Worm (Caenorhabditis elegans) whole organism, young adult: ENCODE data around the gene tpk-1.

Experiments used
- F10E7.11 ChIP-seq: sonication (generic microtip); optimal IDR thresholded peaks from 2 replicates; lab custom pipeline; 2017; ENCODE audit warnings: mild to moderate bottlenecking, missing genetic modification characterization, moderate library complexity, missing compliant biosample characterization
- F33H1.4 ChIP-seq: fragments of 200-800 bp; sonication (Bioruptor generic); IDR thresholded peaks from 2 replicates; pipeline ENCODE4 v1.3.6; 2022; ENCODE audit warnings: missing genetic modification reagents, missing genetic modification characterization, missing compliant biosample characterization
- F55B11.4 ChIP-seq: sonication (generic microtip); optimal IDR thresholded peaks from 2 replicates; lab custom pipeline; 2016; ENCODE audit warnings: missing compliant biosample characterization, missing genetic modification characterization, borderline replicate concordance; ENCODE audit not compliant: insufficient read depth
- F57A8.1 ChIP-seq: fragments of 200-800 bp; sonication (Bioruptor generic); optimal IDR thresholded peaks from 2 replicates; lab custom pipeline; 2018; ENCODE audit warnings: mild to moderate bottlenecking, missing genetic modification characterization, moderate library complexity, missing compliant biosample characterization
- T07F8.4 ChIP-seq: sonication (generic microtip); optimal IDR thresholded peaks from 2 replicates; lab custom pipeline; 2016; ENCODE audit warnings: mild to moderate bottlenecking, missing genetic modification characterization, moderate library complexity, missing compliant biosample characterization
- Y53G8AR.9 ChIP-seq: fragments of 200-800 bp; sonication (Bioruptor generic); conservative IDR thresholded peaks from 2 replicates; pipeline ENCODE4 v1.3.6; 2022; ENCODE audit warnings: missing genetic modification reagents, missing genetic modification characterization, missing compliant biosample characterization
- ZK185.1 ChIP-seq: sonication (generic microtip); optimal IDR thresholded peaks from 2 replicates; lab custom pipeline; 2016; ENCODE audit warnings: mild to moderate bottlenecking, missing genetic modification characterization, missing compliant biosample characterization; ENCODE audit not compliant: poor library complexity, severe bottlenecking
- ama-1 ChIP-seq, 3 experiments: fragments of 150-350 bp in 1 of 3; sonication (generic microtip) in 2 of 3; optimal IDR thresholded peaks; 2 replicates each; lab custom pipeline; 2014 to 2018; ENCODE audit warnings: missing biosample characterization in 2 of 3, missing genetic modification characterization in 2 of 3, missing genetic modification reagents in 2 of 3
- aptf-3 ChIP-seq: fragments of 200-800 bp; sonication (Bioruptor generic); IDR thresholded peaks from 2 replicates; pipeline ENCODE4 v1.3.6; 2022; ENCODE audit warnings: missing genetic modification characterization, missing compliant biosample characterization
- atf-7 ChIP-seq: sonication (generic microtip); optimal IDR thresholded peaks from 2 replicates; lab custom pipeline; 2017; ENCODE audit warnings: mild to moderate bottlenecking, missing genetic modification characterization, missing compliant biosample characterization
- attf-3 ChIP-seq: fragments of 200-800 bp; sonication (Bioruptor generic); conservative IDR thresholded peaks from 2 replicates; pipeline ENCODE4 v1.3.6; 2022; ENCODE audit warnings: missing genetic modification reagents, missing genetic modification characterization, missing compliant biosample characterization
- attf-5 ChIP-seq: fragments of 200-800 bp; sonication (Bioruptor generic); optimal IDR thresholded peaks from 2 replicates; lab custom pipeline; 2018; ENCODE audit warnings: mild to moderate bottlenecking, missing genetic modification characterization, missing compliant biosample characterization
- cebp-1 ChIP-seq, 2 experiments: fragments of 200-800 bp in 1 of 2; sonication (Bioruptor generic) in 1 of 2; sonication (generic microtip) in 1 of 2; IDR thresholded peaks in 1 of 2; optimal IDR thresholded peaks in 1 of 2; 2 replicates each; pipeline versions ENCODE4 v1.3.6 to Lab custom; 2017 to 2022; ENCODE audit warnings: missing compliant biosample characterization in 2 of 2, missing genetic modification characterization in 2 of 2, mild to moderate bottlenecking in 1 of 2, missing genetic modification reagents in 1 of 2, moderate library complexity in 1 of 2
- ceh-100 ChIP-seq: fragments of 200-800 bp; sonication (Bioruptor generic); IDR thresholded peaks from 2 replicates; pipeline ENCODE4 v1.3.6; 2022; ENCODE audit warnings: missing genetic modification reagents, missing genetic modification characterization, missing compliant biosample characterization
- ceh-40 ChIP-seq: fragments of 200-800 bp; sonication (Bioruptor generic); IDR thresholded peaks from 2 replicates; pipeline ENCODE4 v1.3.6; 2022; ENCODE audit warnings: missing genetic modification characterization, missing compliant biosample characterization
- ceh-58 ChIP-seq: fragments of 200-800 bp; sonication (Bioruptor generic); IDR thresholded peaks from 2 replicates; pipeline ENCODE4 v1.3.6; 2022; ENCODE audit warnings: missing genetic modification characterization, missing compliant biosample characterization
- die-1 ChIP-seq: sonication (generic microtip); optimal IDR thresholded peaks from 2 replicates; lab custom pipeline; 2016; ENCODE audit warnings: missing genotype, mild to moderate bottlenecking, missing genetic modification characterization, missing compliant biosample characterization
- dpl-1 ChIP-seq: fragments of 150-350 bp; optimal IDR thresholded peaks from 2 replicates; lab custom pipeline; 2014; ENCODE audit warnings: missing biosample characterization, missing genetic modification reagents, missing genetic modification characterization
- egrh-3 ChIP-seq: fragments of 200-800 bp; sonication (Bioruptor generic); IDR thresholded peaks from 2 replicates; pipeline ENCODE4 v1.3.6; 2022; ENCODE audit warnings: missing genetic modification reagents, missing genetic modification characterization, missing compliant biosample characterization
- ets-4 ChIP-seq: fragments of 200-800 bp; sonication (Bioruptor generic); optimal IDR thresholded peaks from 2 replicates; lab custom pipeline; 2018; ENCODE audit warnings: mild to moderate bottlenecking, missing genetic modification characterization, missing compliant biosample characterization
- fkh-3 ChIP-seq: sonication (generic microtip); optimal IDR thresholded peaks from 2 replicates; lab custom pipeline; 2016; ENCODE audit warnings: mild to moderate bottlenecking, missing genetic modification characterization, missing compliant biosample characterization
- him-1 ChIP-seq: sonication (generic microtip); optimal IDR thresholded peaks from 2 replicates; lab custom pipeline; 2016; ENCODE audit warnings: missing genotype, missing genetic modification reagents, missing genetic modification characterization, missing compliant biosample characterization
- hsf-1 ChIP-seq: fragments of 200-800 bp; sonication (Bioruptor generic); IDR thresholded peaks from 2 replicates; pipeline ENCODE4 v1.3.6; 2022; ENCODE audit warnings: missing genetic modification reagents, missing genetic modification characterization, missing compliant biosample characterization
- lag-1 ChIP-seq: fragments of 200-800 bp; sonication (Bioruptor generic); IDR thresholded peaks from 2 replicates; pipeline ENCODE4 v1.3.6; 2022; ENCODE audit warnings: missing genetic modification reagents, missing genetic modification characterization, missing compliant biosample characterization
- let-526 ChIP-seq: fragments of 200-800 bp; sonication (Bioruptor generic); IDR thresholded peaks from 2 replicates; pipeline ENCODE4 v1.3.6; 2022; ENCODE audit warnings: missing genetic modification reagents, missing genetic modification characterization, missing compliant biosample characterization
- let-607 ChIP-seq, 2 experiments: fragments of 200-800 bp in 1 of 2; sonication (Bioruptor generic) in 1 of 2; sonication (generic microtip) in 1 of 2; optimal IDR thresholded peaks; 2 replicates each; lab custom pipeline; 2016 to 2018; ENCODE audit warnings: mild to moderate bottlenecking in 2 of 2, missing compliant biosample characterization in 2 of 2, missing genetic modification characterization in 2 of 2, moderate library complexity in 2 of 2, missing genotype in 1 of 2
- lin-54 ChIP-seq: fragments of 200-800 bp; sonication (Bioruptor generic); optimal IDR thresholded peaks from 2 replicates; lab custom pipeline; 2018; ENCODE audit warnings: mild to moderate bottlenecking, missing genetic modification characterization, missing compliant biosample characterization
- madf-6 ChIP-seq: fragments of 200-800 bp; sonication (Bioruptor generic); IDR thresholded peaks from 2 replicates; pipeline ENCODE4 v1.3.6; 2022; ENCODE audit warnings: missing genetic modification reagents, missing genetic modification characterization, missing compliant biosample characterization
- mes-4 ChIP-seq: sonication (generic microtip); optimal IDR thresholded peaks from 2 replicates; lab custom pipeline; 2016; ENCODE audit warnings: missing genotype, missing genetic modification characterization, missing compliant biosample characterization
- mxl-1 ChIP-seq: sonication (generic microtip); optimal IDR thresholded peaks from 2 replicates; lab custom pipeline; 2016; ENCODE audit warnings: missing genetic modification characterization, missing compliant biosample characterization
- nfya-1 ChIP-seq: sonication (generic microtip); optimal IDR thresholded peaks from 2 replicates; lab custom pipeline; 2017; ENCODE audit warnings: antibody characterized with exemption, missing compliant biosample characterization, missing genetic modification characterization, borderline replicate concordance; ENCODE audit not compliant: insufficient read depth
- nfyb-1 ChIP-seq: fragments of 200-800 bp; sonication (Bioruptor generic); IDR thresholded peaks from 2 replicates; pipeline ENCODE4 v1.3.6; 2022; ENCODE audit warnings: missing genetic modification reagents, missing genetic modification characterization, missing compliant biosample characterization
- nhr-80 ChIP-seq: sonication (generic microtip); optimal IDR thresholded peaks from 2 replicates; lab custom pipeline; 2016; ENCODE audit warnings: missing genetic modification characterization, missing compliant biosample characterization
- pbrm-1 ChIP-seq: fragments of 200-800 bp; sonication (Bioruptor generic); IDR thresholded peaks from 2 replicates; pipeline ENCODE4 v1.3.6; 2022; ENCODE audit warnings: missing genetic modification reagents, missing genetic modification characterization, missing compliant biosample characterization
- rec-8 ChIP-seq, 2 experiments: sonication (generic microtip); optimal IDR thresholded peaks; 2 replicates each; lab custom pipeline; 2016; ENCODE audit warnings: mild to moderate bottlenecking in 2 of 2, missing genetic modification characterization in 2 of 2, missing genetic modification reagents in 2 of 2, missing genotype in 2 of 2, missing biosample characterization in 1 of 2, missing compliant biosample characterization in 1 of 2, moderate library complexity in 1 of 2
- repo-1 ChIP-seq: sonication (generic microtip); optimal IDR thresholded peaks from 2 replicates; lab custom pipeline; 2017; ENCODE audit warnings: mild to moderate bottlenecking, missing genetic modification characterization, missing compliant biosample characterization
- snpc-1.3 ChIP-seq: sonication (generic microtip); optimal IDR thresholded peaks from 2 replicates; lab custom pipeline; 2017; ENCODE audit warnings: missing genetic modification characterization, mild to moderate bottlenecking, missing compliant biosample characterization, antibody characterized with exemption, moderate library complexity, missing genotype, missing genetic modification reagents; ENCODE audit not compliant: insufficient read depth
- somi-1 ChIP-seq: fragments of 200-800 bp; sonication (Bioruptor generic); optimal IDR thresholded peaks from 2 replicates; lab custom pipeline; 2018; ENCODE audit warnings: mild to moderate bottlenecking, missing genetic modification characterization, missing compliant biosample characterization
- tlf-1 ChIP-seq: fragments of 200-800 bp; sonication (Bioruptor generic); optimal IDR thresholded peaks from 2 replicates; lab custom pipeline; 2018; ENCODE audit warnings: mild to moderate bottlenecking, missing genetic modification characterization, missing compliant biosample characterization
- xnd-1 ChIP-seq: sonication (generic microtip); optimal IDR thresholded peaks from 2 replicates; lab custom pipeline; 2016; ENCODE audit warnings: missing genotype, missing genetic modification reagents, missing genetic modification characterization, missing compliant biosample characterization
- zim-3 ChIP-seq: sonication (generic microtip); optimal IDR thresholded peaks from 2 replicates; lab custom pipeline; 2017; ENCODE audit warnings: mild to moderate bottlenecking, missing genetic modification characterization, moderate library complexity, missing compliant biosample characterization
- ztf-28 ChIP-seq: fragments of 200-800 bp; sonication (Bioruptor generic); IDR thresholded peaks from 2 replicates; pipeline ENCODE4 v1.3.6; 2022; ENCODE audit warnings: missing genetic modification reagents, missing genetic modification characterization, missing compliant biosample characterization
- ztf-3 ChIP-seq: fragments of 200-800 bp; sonication (Bioruptor generic); optimal IDR thresholded peaks from 2 replicates; lab custom pipeline; 2018; ENCODE audit warnings: mild to moderate bottlenecking, missing genetic modification characterization, missing compliant biosample characterization

tpk-1 gene

ce11 chrIII:8911598-8912194 lies at the start of gene tpk-1:
tpk-1 (plus strand) TSS chrIII:8912144.
- TF ChIP-seq F10E7.11 (tag; lab: Kevin White, UChicago) = no peak
- TF ChIP-seq Y53G8AR.9 (GFP tag; lab: Robert Waterston, UW) = 0 out of 2 replicates have a peak, but pooled peaks have one; percentile 45
- peak; percentile 51; the same call in 1 of the 2 replicates for TF ChIP-seq nfyb-1 (GFP tag; lab: Robert Waterston, UW)
- TF ChIP-seq atf-7 (tag; lab: Kevin White, UChicago) = peak; percentile 2

- TF ChIP-seq repo-1 (tag; lab: Kevin White, UChicago) (peak; percentile 66), let-526 (GFP tag; lab: Robert Waterston, UW) (peak; percentile 79; the same call in 1 of the 2 replicates), him-1 (tag; lab: Kevin White, UChicago) (no peak), nfya-1 (tag; lab: Kevin White, UChicago) (no peak), cebp-1 (GFP tag; IDR thresholded peaks at IDR 0.05; lab: Robert Waterston, UW) (peak; percentile 62), cebp-1 (tag; optimal IDR thresholded peaks at IDR 0.05; lab: Kevin White, UChicago) (peak; percentile 84), lag-1 (GFP tag; lab: Robert Waterston, UW) (no peak), lin-54 (GFP tag; lab: Kevin White, UChicago) (peak; percentile 57), madf-6 (GFP tag; lab: Robert Waterston, UW) (no peak), snpc-1.3 (tag; lab: Kevin White, UChicago) (no peak), somi-1 (GFP tag; lab: Kevin White, UChicago) (peak; percentile 86), F33H1.4 (GFP tag; lab: Robert Waterston, UW) (no peak), dpl-1 (GFP tag; lab: Kevin White, UChicago) (no peak), ceh-40 (no peak), attf-5 (GFP tag; lab: Kevin White, UChicago) (peak; percentile 72), rec-8 (tag; optimal IDR thresholded peaks at IDR 0.05; lab: Kevin White, UChicago) (no peak), T07F8.4 (tag; lab: Kevin White, UChicago) (no peak), mxl-1 (tag; lab: Kevin White, UChicago) (no peak), tlf-1 (GFP tag; lab: Kevin White, UChicago) (peak; percentile 69), ama-1 (optimal IDR thresholded peaks at IDR 0.05; lab: Kevin White, UChicago) (peak; percentile 95), ama-1 (GFP tag; optimal IDR thresholded peaks at IDR 0.05; lab: Kevin White, UChicago) (no peak), ZK185.1 (tag; lab: Kevin White, UChicago) (peak; percentile 52), fkh-3 (tag; lab: Kevin White, UChicago) (no peak), ceh-58 (no peak), let-607 (tag; optimal IDR thresholded peaks at IDR 0.05; lab: Kevin White, UChicago) (peak; percentile 47 to 87), Y53G8AR.9 (GFP tag; lab: Robert Waterston, UW) (peak; percentile 83), xnd-1 (tag; lab: Kevin White, UChicago) (no peak), attf-3 (GFP tag; lab: Robert Waterston, UW) (no peak), ztf-3 (GFP tag; lab: Kevin White, UChicago) (peak; percentile 13), F57A8.1 (peak; percentile 46), pbrm-1 (GFP tag; lab: Robert Waterston, UW) (peak; percentile 36; the same call in 1 of the 2 replicates), ceh-100 (GFP tag; lab: Robert Waterston, UW) (peak; percentile 54; the same call in 1 of the 2 replicates), ztf-28 (GFP tag; lab: Robert Waterston, UW) (no peak), hsf-1 (GFP tag; lab: Robert Waterston, UW) (0 out of 2 replicates have a peak, but pooled peaks have one; percentile 8), mes-4 (tag; lab: Kevin White, UChicago) (no peak), ets-4 (GFP tag; lab: Kevin White, UChicago) (peak; percentile 93), nhr-80 (tag; lab: Kevin White, UChicago) (peak; percentile 98), aptf-3 (no peak), die-1 (tag; lab: Kevin White, UChicago) (no peak), egrh-3 (GFP tag; lab: Robert Waterston, UW) (peak; percentile 79), zim-3 (tag; lab: Kevin White, UChicago) (peak; percentile 33), F55B11.4 (tag; lab: Kevin White, UChicago) (no peak)
These were observed 46.6 kb upstream of the tpk-1 start for ce11 chrIII:8865294-8865766.
